Fruit fly (Drosophila melanogaster) Kc167 (cell line): Measurements from ENCODE around the gene vib.

Experiments
- Myc ChIP-seq: fragments of >200 bp; optimal IDR thresholded peaks from 2 replicates; lab custom pipeline; 2017; ENCODE audit warnings: missing external identifiers
- Sin3A ChIP-seq: fragments of >200 bp; optimal IDR thresholded peaks from 2 replicates; lab custom pipeline; 2018; ENCODE audit warnings: missing external identifiers
- h ChIP-seq: fragments of >200 bp; optimal IDR thresholded peaks from 3 replicates; lab custom pipeline; 2018; ENCODE audit warnings: missing external identifiers
- insv ChIP-seq: fragments of >200 bp; optimal IDR thresholded peaks from 3 replicates; lab custom pipeline; 2018; ENCODE audit warnings: missing external identifiers
- psq ChIP-seq: fragments of >200 bp; optimal IDR thresholded peaks from 2 replicates; lab custom pipeline; 2017; ENCODE audit warnings: missing external identifiers
- ttk ChIP-seq: sonication (Bioruptor generic); optimal IDR thresholded peaks from 2 replicates; lab custom pipeline; 2017; ENCODE audit warnings: missing external identifiers

The vib gene

DNA sequence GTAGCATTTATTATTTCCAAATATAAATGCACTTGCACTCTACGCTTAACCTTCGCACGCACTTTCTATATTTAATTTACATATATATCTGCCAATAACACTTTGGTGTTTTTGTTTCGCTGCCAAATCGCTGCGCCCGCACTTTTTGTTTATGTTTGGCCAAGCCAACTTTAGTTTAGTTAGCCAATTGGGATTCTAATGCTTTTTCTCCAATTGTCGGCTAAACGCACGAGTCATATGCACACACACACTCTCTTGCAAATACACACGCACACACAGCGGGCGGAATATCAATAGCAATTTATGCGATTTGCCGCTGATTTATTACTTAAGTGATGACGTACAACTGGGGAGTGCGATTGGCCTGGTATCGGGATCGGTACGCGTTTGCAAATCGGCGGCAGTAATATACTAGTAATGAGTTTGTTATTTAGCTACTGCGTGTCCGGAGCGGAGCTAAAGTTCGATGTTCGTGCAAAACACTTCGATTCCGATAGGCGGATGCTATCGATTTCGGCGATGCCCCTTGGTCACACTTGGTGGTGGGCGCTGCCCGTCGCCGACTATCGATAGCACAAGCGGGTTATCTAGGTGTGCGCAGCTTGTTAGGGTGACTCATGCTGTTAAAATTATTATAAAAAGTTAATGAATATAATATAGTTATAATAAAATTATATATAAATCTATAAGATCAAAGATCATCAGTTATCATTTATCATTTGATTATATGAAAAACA is at the start of gene vib:
TSS of gene vib (minus strand) at position 515 of the 737 bp plus-strand sequence.
- no peak for TF ChIP-seq Myc (lab: Kevin White, UChicago)
- no peak for TF ChIP-seq psq
- TF ChIP-seq insv (lab: Kevin White, UChicago), result no peak
- no peak for TF ChIP-seq h (lab: Kevin White, UChicago)
- no peak for TF ChIP-seq ttk
- TF ChIP-seq Sin3A (lab: Kevin White, UChicago), result no peak

- TF ChIP-seq Sin3A (lab: Kevin White, UChicago) (no peak), ttk (no peak), insv (lab: Kevin White, UChicago) (no peak), Myc (lab: Kevin White, UChicago) (no peak)
These were observed 49.7 kb upstream of the vib start for dm6 chr3R:19276135-19276534.

DNA sequence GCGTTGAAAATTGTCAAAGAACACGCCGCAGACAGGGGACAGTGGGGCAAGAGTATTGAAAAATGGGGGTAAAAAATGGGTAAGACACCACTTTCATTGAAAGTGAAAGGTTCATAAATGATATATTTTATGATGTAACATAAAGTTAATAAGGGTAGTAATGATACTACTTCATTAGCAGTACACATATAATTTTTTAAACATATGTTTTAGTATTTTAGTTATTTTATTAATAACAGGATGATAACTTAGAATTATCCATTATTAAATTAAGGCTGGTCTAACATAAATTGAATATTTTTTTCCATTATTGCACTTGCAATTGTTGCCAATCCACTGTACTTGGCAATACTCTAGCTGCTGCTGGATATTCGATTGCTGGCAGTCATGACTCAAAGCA is 47.6 kb upstream of the vib start:
- TF ChIP-seq Sin3A (lab: Kevin White, UChicago), result no peak
- TF ChIP-seq h (lab: Kevin White, UChicago), result no peak
- no peak for TF ChIP-seq Myc (lab: Kevin White, UChicago)
- no peak for TF ChIP-seq ttk
- TF ChIP-seq psq, result no peak
- no peak for TF ChIP-seq insv (lab: Kevin White, UChicago)

- TF ChIP-seq Myc (lab: Kevin White, UChicago) (no peak), h (lab: Kevin White, UChicago) (no peak), psq (no peak), insv (lab: Kevin White, UChicago) (no peak), ttk (no peak), Sin3A (lab: Kevin White, UChicago) (no peak)
These were observed 44.7 kb upstream of the vib start for dm6 chr3R:19271125-19271524.

- TF ChIP-seq Sin3A (lab: Kevin White, UChicago) (no peak), Myc (lab: Kevin White, UChicago) (no peak), h (lab: Kevin White, UChicago) (no peak), psq (no peak), ttk (no peak), insv (lab: Kevin White, UChicago) (no peak)
These were observed 38.3 kb upstream of the vib start for dm6 chr3R:19264789-19265188.

dm6 chr3R:19256477-19256876 is 30.0 kb upstream of the vib start, which contains the start of gene CG14280:
CG14280 (plus strand) TSS chr3R:19256777.
- no peak for TF ChIP-seq Myc (lab: Kevin White, UChicago)
- TF ChIP-seq Sin3A (lab: Kevin White, UChicago), result no peak
- TF ChIP-seq ttk, result no peak

DNA sequence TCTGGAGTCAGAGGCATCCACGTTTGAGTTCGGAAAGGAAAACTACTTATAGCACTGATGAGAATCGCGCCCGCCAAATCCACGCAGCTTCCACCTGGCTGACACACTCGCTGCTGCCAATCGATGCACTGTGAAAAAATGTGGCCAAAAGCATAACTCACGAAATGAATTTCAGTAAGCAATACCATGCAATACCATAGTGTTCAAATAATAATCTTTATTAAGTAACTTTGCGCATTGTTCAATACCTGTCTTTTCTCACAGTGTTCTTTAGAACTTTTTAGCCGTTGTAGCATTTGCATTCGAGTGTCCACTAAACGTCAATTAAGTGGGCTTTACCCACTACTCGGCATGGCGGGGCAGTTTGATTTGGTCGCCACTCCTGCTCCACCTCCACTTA is 28.8 kb upstream of the vib start:
- TF ChIP-seq Sin3A (lab: Kevin White, UChicago), result no peak
- no peak for TF ChIP-seq ttk
- no peak for TF ChIP-seq insv (lab: Kevin White, UChicago)
- TF ChIP-seq Myc (lab: Kevin White, UChicago), result no peak
- TF ChIP-seq psq, result no peak

dm6 chr3R:19253975-19254374 is 27.5 kb upstream of the vib start:
- TF ChIP-seq ttk, result no peak
- TF ChIP-seq Sin3A (lab: Kevin White, UChicago), result no peak
- no peak for TF ChIP-seq h (lab: Kevin White, UChicago)
- TF ChIP-seq Myc (lab: Kevin White, UChicago), result no peak
- no peak for TF ChIP-seq psq
- no peak for TF ChIP-seq insv (lab: Kevin White, UChicago)

dm6 chr3R:19250063-19250462 is 23.6 kb upstream of the vib start:
- no peak for TF ChIP-seq insv (lab: Kevin White, UChicago)
- no peak for TF ChIP-seq psq
- no peak for TF ChIP-seq Sin3A (lab: Kevin White, UChicago)
- no peak for TF ChIP-seq h (lab: Kevin White, UChicago)
- TF ChIP-seq ttk, result no peak
- TF ChIP-seq Myc (lab: Kevin White, UChicago), result no peak

- TF ChIP-seq Sin3A (lab: Kevin White, UChicago) (no peak), psq (no peak), h (lab: Kevin White, UChicago) (no peak), insv (lab: Kevin White, UChicago) (no peak), ttk (no peak), Myc (lab: Kevin White, UChicago) (no peak)
These were observed 21.6 kb upstream of the vib start, which contains the start of gene CG5217 for dm6 chr3R:19248036-19248435. CG5217 (minus strand) TSS chr3R:19248136.

- no peak for TF ChIP-seq psq
- no peak for TF ChIP-seq Myc (lab: Kevin White, UChicago)
- no peak for TF ChIP-seq Sin3A (lab: Kevin White, UChicago)
- TF ChIP-seq h (lab: Kevin White, UChicago), result no peak
These were observed 19.7 kb upstream of the vib start, which contains the start of gene unc79 for dm6 chr3R:19246080-19246637. unc79 (minus strand) TSS chr3R:19246130.

DNA sequence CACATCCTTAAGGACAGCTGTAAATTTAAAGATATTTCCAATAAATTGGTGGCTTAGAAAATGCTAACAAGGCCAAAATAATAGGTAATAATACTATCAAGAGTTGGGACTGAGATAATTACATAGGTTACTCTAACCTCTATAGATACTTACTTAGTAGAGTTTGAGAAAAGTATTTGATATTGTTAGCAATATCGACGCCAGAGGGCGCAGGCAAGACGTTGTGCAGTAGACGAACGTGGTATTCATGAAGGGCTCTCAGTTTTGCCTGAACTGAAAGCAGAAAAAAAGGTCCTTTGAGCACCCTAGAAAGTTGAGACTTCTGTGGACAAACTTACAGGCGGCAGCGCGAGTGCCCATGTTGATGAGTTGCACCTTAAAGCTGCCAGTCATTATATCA is 18.9 kb upstream of the vib start:
- TF ChIP-seq psq (no peak), h (lab: Kevin White, UChicago) (no peak), Myc (lab: Kevin White, UChicago) (no peak), Sin3A (lab: Kevin White, UChicago) (no peak), ttk (no peak), insv (lab: Kevin White, UChicago) (no peak)
